Worm (Caenorhabditis elegans) whole organism, young adult: Measurements from ENCODE around the gene Y39E4B.11.

Experiments
- B0035.1 ChIP-seq: sonication (generic microtip); optimal IDR thresholded peaks from 2 replicates; lab custom pipeline; 2016; ENCODE audit warnings: missing genetic modification characterization, mild to moderate bottlenecking, missing compliant biosample characterization, missing genotype, missing genetic modification reagents
- B0336.3 ChIP-seq: fragments of 200-800 bp; sonication (Bioruptor generic); IDR thresholded peaks from 2 replicates; pipeline ENCODE4 v1.3.6; 2022; ENCODE audit warnings: missing genetic modification characterization, missing compliant biosample characterization
- C06A6.2 ChIP-seq: fragments of 200-800 bp; sonication (Bioruptor generic); conservative IDR thresholded peaks from 2 replicates; pipeline ENCODE4 v1.3.6; 2022; ENCODE audit warnings: missing genetic modification characterization, missing compliant biosample characterization
- C17E4.6 ChIP-seq: fragments of 200-800 bp; sonication (Bioruptor generic); IDR thresholded peaks from 2 replicates; pipeline ENCODE4 v1.3.6; 2022; ENCODE audit warnings: missing genetic modification reagents, missing genetic modification characterization, missing compliant biosample characterization
- F37B4.10 ChIP-seq: fragments of 200-800 bp; sonication (Bioruptor generic); IDR thresholded peaks from 2 replicates; pipeline ENCODE4 v1.3.6; 2022; ENCODE audit warnings: missing genetic modification characterization, missing compliant biosample characterization
- F49E8.2 ChIP-seq: sonication (generic microtip); optimal IDR thresholded peaks from 3 replicates; lab custom pipeline; 2017; ENCODE audit warnings: missing genetic modification characterization, mild to moderate bottlenecking, missing compliant biosample characterization, antibody characterized with exemption, moderate library complexity; ENCODE audit not compliant: insufficient read depth
- F52B5.7 ChIP-seq: sonication (generic microtip); optimal IDR thresholded peaks from 2 replicates; lab custom pipeline; 2016; ENCODE audit warnings: mild to moderate bottlenecking, missing genetic modification characterization, missing compliant biosample characterization
- F57C9.4 ChIP-seq: sonication (generic microtip); optimal IDR thresholded peaks from 2 replicates; lab custom pipeline; 2017; ENCODE audit warnings: mild to moderate bottlenecking, missing genetic modification characterization, missing compliant biosample characterization
- akir-1 ChIP-seq: fragments of 200-800 bp; sonication (Bioruptor generic); optimal IDR thresholded peaks from 2 replicates; lab custom pipeline; 2018; ENCODE audit warnings: mild to moderate bottlenecking, missing genetic modification characterization, moderate library complexity, missing compliant biosample characterization
- athp-1 ChIP-seq: sonication (generic microtip); optimal IDR thresholded peaks from 2 replicates; lab custom pipeline; 2017; ENCODE audit warnings: mild to moderate bottlenecking, missing genetic modification characterization, missing compliant biosample characterization
- attf-5 ChIP-seq: fragments of 200-800 bp; sonication (Bioruptor generic); optimal IDR thresholded peaks from 2 replicates; lab custom pipeline; 2018; ENCODE audit warnings: mild to moderate bottlenecking, missing genetic modification characterization, missing compliant biosample characterization
- cebp-1 ChIP-seq, 2 experiments: fragments of 200-800 bp in 1 of 2; sonication (Bioruptor generic) in 1 of 2; sonication (generic microtip) in 1 of 2; IDR thresholded peaks in 1 of 2; optimal IDR thresholded peaks in 1 of 2; 2 replicates each; pipeline versions ENCODE4 v1.3.6 to Lab custom; 2017 to 2022; ENCODE audit warnings: missing compliant biosample characterization in 2 of 2, missing genetic modification characterization in 2 of 2, mild to moderate bottlenecking in 1 of 2, missing genetic modification reagents in 1 of 2, moderate library complexity in 1 of 2
- cebp-2 ChIP-seq: fragments of 200-800 bp; sonication (Bioruptor generic); IDR thresholded peaks from 2 replicates; pipeline ENCODE4 v1.3.6; 2022; ENCODE audit warnings: missing genetic modification characterization, missing compliant biosample characterization
- ceh-27 ChIP-seq: fragments of 200-800 bp; sonication (Bioruptor generic); optimal IDR thresholded peaks from 2 replicates; lab custom pipeline; 2018; ENCODE audit warnings: mild to moderate bottlenecking, missing genetic modification characterization, moderate library complexity, missing compliant biosample characterization
- egl-44 ChIP-seq: fragments of 200-800 bp; sonication (Bioruptor generic); IDR thresholded peaks from 2 replicates; pipeline ENCODE4 v1.3.6; 2022; ENCODE audit warnings: missing genetic modification reagents, missing genetic modification characterization, missing compliant biosample characterization
- fkh-3 ChIP-seq: sonication (generic microtip); optimal IDR thresholded peaks from 2 replicates; lab custom pipeline; 2016; ENCODE audit warnings: mild to moderate bottlenecking, missing genetic modification characterization, missing compliant biosample characterization
- gei-17 ChIP-seq: fragments of 200-800 bp; sonication (Bioruptor generic); optimal IDR thresholded peaks from 2 replicates; lab custom pipeline; 2018; ENCODE audit warnings: mild to moderate bottlenecking, missing genetic modification characterization, missing compliant biosample characterization
- hsf-1 ChIP-seq: fragments of 200-800 bp; sonication (Bioruptor generic); IDR thresholded peaks from 2 replicates; pipeline ENCODE4 v1.3.6; 2022; ENCODE audit warnings: missing genetic modification reagents, missing genetic modification characterization, missing compliant biosample characterization
- lag-1 ChIP-seq: fragments of 200-800 bp; sonication (Bioruptor generic); IDR thresholded peaks from 2 replicates; pipeline ENCODE4 v1.3.6; 2022; ENCODE audit warnings: missing genetic modification reagents, missing genetic modification characterization, missing compliant biosample characterization
- let-526 ChIP-seq: fragments of 200-800 bp; sonication (Bioruptor generic); IDR thresholded peaks from 2 replicates; pipeline ENCODE4 v1.3.6; 2022; ENCODE audit warnings: missing genetic modification reagents, missing genetic modification characterization, missing compliant biosample characterization
- lin-54 ChIP-seq: fragments of 200-800 bp; sonication (Bioruptor generic); optimal IDR thresholded peaks from 2 replicates; lab custom pipeline; 2018; ENCODE audit warnings: mild to moderate bottlenecking, missing genetic modification characterization, missing compliant biosample characterization
- lsl-1 ChIP-seq: fragments of 200-800 bp; sonication (Bioruptor generic); optimal IDR thresholded peaks from 2 replicates; lab custom pipeline; 2018; ENCODE audit warnings: mild to moderate bottlenecking, missing genetic modification characterization, moderate library complexity, missing compliant biosample characterization
- madf-3 ChIP-seq: fragments of 200-800 bp; sonication (Bioruptor generic); IDR thresholded peaks from 2 replicates; pipeline ENCODE4 v1.3.6; 2022; ENCODE audit warnings: missing genetic modification reagents, missing genetic modification characterization, missing compliant biosample characterization
- madf-8 ChIP-seq: fragments of 200-800 bp; sonication (Bioruptor generic); conservative IDR thresholded peaks from 2 replicates; pipeline ENCODE4 v1.3.6; 2022; ENCODE audit warnings: missing genetic modification reagents, missing genetic modification characterization, missing compliant biosample characterization
- mcd-1 ChIP-seq: fragments of 200-800 bp; sonication (Bioruptor generic); IDR thresholded peaks from 2 replicates; pipeline ENCODE4 v1.3.6; 2022; ENCODE audit warnings: missing genetic modification reagents, missing genetic modification characterization, missing compliant biosample characterization
- nfyb-1 ChIP-seq: fragments of 200-800 bp; sonication (Bioruptor generic); IDR thresholded peaks from 2 replicates; pipeline ENCODE4 v1.3.6; 2022; ENCODE audit warnings: missing genetic modification reagents, missing genetic modification characterization, missing compliant biosample characterization
- nhr-27 ChIP-seq: fragments of 200-800 bp; sonication (Bioruptor generic); optimal IDR thresholded peaks from 2 replicates; lab custom pipeline; 2018; ENCODE audit warnings: mild to moderate bottlenecking, missing genetic modification characterization, moderate library complexity, missing compliant biosample characterization
- nhr-80 ChIP-seq: sonication (generic microtip); optimal IDR thresholded peaks from 2 replicates; lab custom pipeline; 2016; ENCODE audit warnings: missing genetic modification characterization, missing compliant biosample characterization
- rcor-1 ChIP-seq: fragments of 200-800 bp; sonication (Bioruptor generic); IDR thresholded peaks from 2 replicates; pipeline ENCODE4 v1.3.6; 2022; ENCODE audit warnings: missing genetic modification reagents, missing genetic modification characterization, missing compliant biosample characterization
- rpc-1 ChIP-seq, 2 experiments: fragments of 150-350 bp in 1 of 2; sonication (generic microtip) in 1 of 2; optimal IDR thresholded peaks; 2 replicates each; lab custom pipeline; 2014 to 2018; ENCODE audit warnings: missing biosample characterization in 1 of 2, missing genetic modification characterization in 1 of 2, missing genetic modification reagents in 1 of 2, missing genotype in 1 of 2
- sea-2 ChIP-seq: fragments of 200-800 bp; sonication (Bioruptor generic); IDR thresholded peaks from 2 replicates; pipeline ENCODE4 v1.3.6; 2022; ENCODE audit warnings: missing genetic modification characterization, missing compliant biosample characterization
- zfh-2 ChIP-seq: fragments of 200-800 bp; sonication (Bioruptor generic); conservative IDR thresholded peaks from 2 replicates; pipeline ENCODE4 v1.3.6; 2022; ENCODE audit warnings: missing genetic modification reagents, missing genetic modification characterization, missing compliant biosample characterization
- zim-3 ChIP-seq: sonication (generic microtip); optimal IDR thresholded peaks from 2 replicates; lab custom pipeline; 2017; ENCODE audit warnings: mild to moderate bottlenecking, missing genetic modification characterization, moderate library complexity, missing compliant biosample characterization
- ztf-25 ChIP-seq: fragments of 200-800 bp; sonication (Bioruptor generic); IDR thresholded peaks from 2 replicates; pipeline ENCODE4 v1.3.6; 2022; ENCODE audit warnings: missing genetic modification reagents, missing genetic modification characterization, missing compliant biosample characterization

Y39E4B.11 gene

ce11 chrIII:13208978-13209377, 4.2 kb downstream of the Y39E4B.11 start:
- TF ChIP-seq cebp-2 (GFP tag; lab: Robert Waterston, UW) (no peak), athp-1 (no peak), rcor-1 (GFP tag; lab: Robert Waterston, UW) (no peak), zim-3 (tag; lab: Kevin White, UChicago) (no peak), akir-1 (GFP tag; lab: Kevin White, UChicago) (no peak)

- TF ChIP-seq F52B5.7 (tag; lab: Kevin White, UChicago): no peak
- TF ChIP-seq let-526 (GFP tag; lab: Robert Waterston, UW): no peak
- TF ChIP-seq ztf-25 (GFP tag; lab: Robert Waterston, UW): no peak
- TF ChIP-seq attf-5 (GFP tag; lab: Kevin White, UChicago): no peak
- no peak for TF ChIP-seq F57C9.4 (tag; lab: Kevin White, UChicago)
- no peak for TF ChIP-seq lsl-1 (GFP tag; lab: Kevin White, UChicago)
- TF ChIP-seq egl-44 (GFP tag; lab: Robert Waterston, UW): no peak
- TF ChIP-seq nfyb-1 (GFP tag; lab: Robert Waterston, UW): no peak
- TF ChIP-seq madf-8 (GFP tag; lab: Robert Waterston, UW): no peak
- no peak for TF ChIP-seq C17E4.6 (GFP tag; lab: Robert Waterston, UW)
- TF ChIP-seq fkh-3: no peak
- TF ChIP-seq madf-3 (GFP tag; lab: Robert Waterston, UW): no peak
- TF ChIP-seq zfh-2: no peak
- no peak for TF ChIP-seq rpc-1 (optimal IDR thresholded peaks at IDR 0.05; lab: Kevin White, UChicago)
- TF ChIP-seq rpc-1 (tag; optimal IDR thresholded peaks at IDR 0.05; lab: Kevin White, UChicago): no peak
- TF ChIP-seq lin-54: no peak
- no peak for TF ChIP-seq lag-1 (GFP tag; lab: Robert Waterston, UW)
- TF ChIP-seq cebp-1 (GFP tag; IDR thresholded peaks at IDR 0.05; lab: Robert Waterston, UW): no peak
- TF ChIP-seq cebp-1 (tag; optimal IDR thresholded peaks at IDR 0.05; lab: Kevin White, UChicago): no peak
- TF ChIP-seq B0336.3 (GFP tag; lab: Robert Waterston, UW): no peak
Observed at ce11 chrIII:13212366-13212765, 7.6 kb downstream of the Y39E4B.11 start, which contains the start of gene tsp-3. TSS of gene tsp-3 (plus strand) at chrIII:13212666.

DNA sequence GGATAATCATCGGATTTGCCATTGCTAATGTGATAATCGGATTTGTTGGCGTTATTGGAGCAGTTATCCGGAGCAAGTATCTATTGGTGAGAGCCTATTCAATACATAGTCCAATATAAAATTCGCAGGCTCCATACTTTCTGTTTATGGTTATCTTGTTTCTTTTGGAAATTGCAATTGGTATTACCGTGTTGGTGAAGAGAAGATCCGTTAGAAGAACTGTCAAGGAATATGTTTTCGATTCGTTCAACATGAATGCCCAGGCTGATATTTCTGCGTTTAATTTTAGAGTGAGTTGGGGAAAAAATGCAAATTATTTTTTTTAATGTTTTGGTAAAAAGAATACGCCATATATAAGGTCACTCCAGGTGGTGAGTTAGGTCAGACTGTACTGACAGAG, 8.3 kb downstream of the Y39E4B.11 start:
- no peak for TF ChIP-seq nhr-27 (tag; lab: Kevin White, UChicago)
- no peak for TF ChIP-seq hsf-1 (GFP tag; lab: Robert Waterston, UW)
- TF ChIP-seq ceh-27 (GFP tag; lab: Kevin White, UChicago): no peak
- TF ChIP-seq athp-1: no peak

DNA sequence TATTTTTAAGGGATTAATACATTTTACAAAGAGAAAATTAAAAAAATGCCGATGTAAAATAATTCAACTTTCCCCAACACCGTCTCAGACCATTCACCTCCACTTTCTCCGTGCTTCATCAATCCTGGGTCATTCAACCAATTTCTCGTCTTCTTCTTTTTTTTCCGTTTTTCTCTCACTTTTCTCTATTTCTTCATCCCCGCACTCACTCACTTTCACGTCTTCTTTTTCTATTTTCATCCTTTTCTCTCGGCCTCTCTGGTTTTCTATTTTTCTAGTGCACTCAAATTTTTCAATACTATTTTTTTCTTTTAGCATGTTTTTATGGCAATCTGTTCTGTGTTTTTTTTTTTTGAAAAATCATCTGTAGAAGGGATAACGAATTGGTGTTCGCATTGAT, 10.9 kb downstream of the Y39E4B.11 start:
- TF ChIP-seq F37B4.10 (GFP tag; lab: Robert Waterston, UW) (no peak), gei-17 (GFP tag; lab: Kevin White, UChicago) (no peak), nhr-80 (tag; lab: Kevin White, UChicago) (no peak), B0035.1 (tag; lab: Kevin White, UChicago) (no peak), F49E8.2 (tag; lab: Kevin White, UChicago) (no peak), C06A6.2 (no peak), zfh-2 (no peak), sea-2 (GFP tag; lab: Robert Waterston, UW) (no peak), mcd-1 (no peak)
